Worm (Caenorhabditis elegans): ENCODE results near the gene F42G10.1.

DNA sequence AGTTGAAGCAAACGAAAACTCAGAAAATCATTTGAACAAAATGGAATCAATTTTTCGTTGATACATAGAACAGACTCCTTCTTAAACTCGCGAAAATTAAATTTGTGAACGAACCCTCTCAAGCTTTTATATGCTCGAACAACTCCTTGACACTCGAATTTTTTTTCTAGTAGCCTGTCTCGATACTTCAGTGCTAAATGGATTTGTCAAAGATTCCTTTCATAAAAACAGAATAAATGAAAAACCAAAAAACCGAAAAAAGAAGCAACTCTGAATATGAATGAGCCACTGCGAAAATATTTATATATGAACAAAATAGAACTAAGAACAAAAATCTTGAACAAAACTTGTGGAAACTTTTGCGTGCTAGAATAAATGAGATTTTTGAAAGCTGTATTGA is 12.0 kb downstream of the F42G10.1 start:
- TF ChIP-seq dao-5 (tag; optimal IDR thresholded peaks at IDR 0.05) (no peak), him-1 (tag; optimal IDR thresholded peaks at IDR 0.05) (no peak)
